Fruit fly (Drosophila melanogaster) whole organism, pupa: ENCODE results near the gene Syx16.

Experiments
- CG12605 ChIP-seq: fragments of 200-800 bp; sonication (Bioruptor generic); IDR thresholded peaks from 2 replicates; pipeline ENCODE4 v1.3.6; 2022; ENCODE audit warnings: missing biosample characterization, missing genetic modification characterization
- Ets98B ChIP-seq: fragments of 200-800 bp; sonication (Bioruptor generic); IDR thresholded peaks from 2 replicates; pipeline ENCODE4 v1.3.6; 2022; ENCODE audit warnings: missing biosample characterization, missing genetic modification characterization
- rn ChIP-seq: fragments of 200-800 bp; sonication (Bioruptor generic); IDR thresholded peaks from 2 replicates; pipeline ENCODE4 v1.3.6; 2022; ENCODE audit warnings: missing biosample characterization, missing genetic modification characterization

- no peak for TF ChIP-seq Ets98B (GFP tag; lab: Robert Waterston, UW)
- no peak for TF ChIP-seq rn (GFP tag; lab: Robert Waterston, UW)
- TF ChIP-seq CG12605 (GFP tag; lab: Robert Waterston, UW): no peak
These were observed 20.5 kb upstream of the Syx16 start, which contains the start of gene CG15458 for dm6 chrX:20414099-20414498.
